Worm (Caenorhabditis elegans) whole organism, late embryonic: Measurements from ENCODE around the gene bed-1.
A peak's percentile ranks its signal among the peaks of the same experiment; 100 is the strongest.

ENCODE experiments used
- T23F11.4 ChIP-seq: fragments of 200-800 bp; sonication (Bioruptor generic); optimal IDR thresholded peaks from 2 replicates; lab custom pipeline; 2018; ENCODE audit warnings: mild to moderate bottlenecking, missing genetic modification characterization, missing compliant biosample characterization
- ceh-18 ChIP-seq: sonication (generic microtip); optimal IDR thresholded peaks from 2 replicates; lab custom pipeline; 2016; ENCODE audit warnings: missing genetic modification characterization, missing compliant biosample characterization
- ceh-19 ChIP-seq: fragments of 200-800 bp; sonication (Bioruptor generic); optimal IDR thresholded peaks from 2 replicates; lab custom pipeline; 2018; ENCODE audit warnings: mild to moderate bottlenecking, missing genetic modification characterization, missing compliant biosample characterization
- ceh-34 ChIP-seq: sonication (generic microtip); optimal IDR thresholded peaks from 2 replicates; lab custom pipeline; 2016; ENCODE audit warnings: mild to moderate bottlenecking, missing genetic modification characterization, missing compliant biosample characterization
- ceh-48 ChIP-seq: sonication (generic microtip); optimal IDR thresholded peaks from 2 replicates; lab custom pipeline; 2016; ENCODE audit warnings: missing genetic modification characterization, inconsistent platforms, missing compliant biosample characterization
- hlh-15 ChIP-seq: sonication (generic microtip); optimal IDR thresholded peaks from 2 replicates; lab custom pipeline; 2016; ENCODE audit warnings: missing genetic modification characterization, missing compliant biosample characterization
- hlh-30 ChIP-seq: sonication (generic microtip); optimal IDR thresholded peaks from 2 replicates; lab custom pipeline; 2017; ENCODE audit warnings: antibody characterized with exemption, missing genetic modification characterization, missing compliant biosample characterization; ENCODE audit not compliant: insufficient read depth
- hlh-8 ChIP-seq: sonication (generic microtip); optimal IDR thresholded peaks from 2 replicates; lab custom pipeline; 2016; ENCODE audit warnings: missing genotype, missing genetic modification characterization, missing compliant biosample characterization
- nfya-1 ChIP-seq: sonication (generic microtip); optimal IDR thresholded peaks from 2 replicates; lab custom pipeline; 2017; ENCODE audit warnings: missing genetic modification characterization, mild to moderate bottlenecking, missing compliant biosample characterization, antibody characterized with exemption, moderate library complexity
- nhr-232 ChIP-seq: sonication (generic microtip); optimal IDR thresholded peaks from 2 replicates; lab custom pipeline; 2016; ENCODE audit warnings: missing genetic modification characterization, missing compliant biosample characterization
- pqm-1 ChIP-seq: sonication (generic microtip); optimal IDR thresholded peaks from 2 replicates; lab custom pipeline; 2016; ENCODE audit warnings: missing genetic modification characterization, missing compliant biosample characterization
- sdc-2 ChIP-seq: sonication (generic microtip); optimal IDR thresholded peaks from 2 replicates; lab custom pipeline; 2016; ENCODE audit warnings: missing genotype, missing genetic modification characterization, missing compliant biosample characterization
- unc-86 ChIP-seq: sonication (generic microtip); optimal IDR thresholded peaks from 2 replicates; lab custom pipeline; 2016; ENCODE audit warnings: missing genetic modification characterization, missing compliant biosample characterization

ce11 chrV:19119260-19119659 lies 5.5 kb downstream of the bed-1 start, which contains the start of gene Y39B6A.13:
- TF ChIP-seq nfya-1 (tag; lab: Kevin White, UChicago) (no peak), hlh-15 (tag; lab: Kevin White, UChicago) (no peak), ceh-34 (no peak), pqm-1 (tag; lab: Kevin White, UChicago) (no peak), sdc-2 (tag; lab: Kevin White, UChicago) (no peak), hlh-8 (tag; lab: Kevin White, UChicago) (no peak), hlh-30 (no peak), nhr-232 (tag; lab: Kevin White, UChicago) (no peak), T23F11.4 (GFP tag; lab: Kevin White, UChicago) (no peak), ceh-18 (no peak), ceh-19 (no peak), unc-86 (tag; lab: Kevin White, UChicago) (no peak), ceh-48 (tag; lab: Kevin White, UChicago) (peak; percentile 21)
